Worm (Caenorhabditis elegans) whole organism, L3 larva: ENCODE measurements around the gene dhp-2.

Experiments used
- aly-2 ChIP-seq: fragments of 150-350 bp; optimal IDR thresholded peaks from 2 replicates; lab custom pipeline; 2014; ENCODE audit warnings: missing biosample characterization, missing genetic modification characterization
- ceh-9 ChIP-seq: sonication (generic microtip); optimal IDR thresholded peaks from 2 replicates; lab custom pipeline; 2018; ENCODE audit warnings: missing biosample characterization, missing genetic modification characterization
- egl-27 ChIP-seq: sonication (generic microtip); optimal IDR thresholded peaks from 4 replicates; lab custom pipeline; 2017; ENCODE audit warnings: missing biosample characterization, missing genetic modification reagents, missing genetic modification characterization
- elt-1 ChIP-seq: fragments of 150-350 bp; optimal IDR thresholded peaks from 2 replicates; lab custom pipeline; 2014; ENCODE audit warnings: missing biosample characterization, missing genetic modification characterization
- fkh-2 ChIP-seq: fragments of 150-350 bp; optimal IDR thresholded peaks from 2 replicates; lab custom pipeline; 2014; ENCODE audit warnings: missing biosample characterization, missing genetic modification reagents, missing genetic modification characterization
- nhr-11 ChIP-seq: fragments of 150-350 bp; optimal IDR thresholded peaks from 2 replicates; lab custom pipeline; 2014; ENCODE audit warnings: missing biosample characterization, missing genetic modification characterization
- pha-4 ChIP-seq: fragments of 150-350 bp; optimal IDR thresholded peaks from 2 replicates; lab custom pipeline; 2014; ENCODE audit warnings: missing biosample characterization, missing genetic modification reagents, missing genetic modification characterization
- tbx-2 ChIP-seq: sonication (generic microtip); optimal IDR thresholded peaks from 2 replicates; lab custom pipeline; 2016; ENCODE audit warnings: mild to moderate bottlenecking, missing genetic modification characterization, missing compliant biosample characterization
- zag-1 ChIP-seq: fragments of 150-350 bp; optimal IDR thresholded peaks from 2 replicates; lab custom pipeline; 2014; ENCODE audit warnings: missing biosample characterization, missing genetic modification characterization

- TF ChIP-seq egl-27 (tag; lab: Kevin White, UChicago) (no peak), aly-2 (no peak), ceh-9 (tag; lab: Kevin White, UChicago) (no peak), pha-4 (tag; lab: Kevin White, UChicago) (no peak), zag-1 (tag; lab: Kevin White, UChicago) (no peak), nhr-11 (tag; lab: Kevin White, UChicago) (no peak), fkh-2 (tag; lab: Kevin White, UChicago) (no peak), elt-1 (tag; lab: Kevin White, UChicago) (no peak), tbx-2 (tag; lab: Kevin White, UChicago) (no peak)
Measured at ce11 chrIV:10021283-10021682, 43.4 kb downstream of the dhp-2 start, which contains the start of gene F44D12.19.
